Worm (Caenorhabditis elegans): ENCODE data around the gene clec-3.
A peak's percentile ranks its signal among the peaks of the same experiment; 100 is the strongest.

ce11 chrII:2987854-2988350 lies 31.8 kb downstream of the clec-3 start, which contains the start of gene lido-7:
- TF ChIP-seq zip-8 (tag; optimal IDR thresholded peaks at IDR 0.05) (no peak), elt-3 (tag; optimal IDR thresholded peaks at IDR 0.05) (no peak), lin-32 (GFP tag; optimal IDR thresholded peaks at IDR 0.05) (peak; percentile 21), bed-3 (GFP tag; optimal IDR thresholded peaks at IDR 0.05) (no peak), M03D4.4 (tag; optimal IDR thresholded peaks at IDR 0.05) (peak; percentile 3), ceh-43 (GFP tag; optimal IDR thresholded peaks at IDR 0.05) (no peak), blmp-1 (tag; optimal IDR thresholded peaks at IDR 0.05) (no peak), elt-1 (tag; optimal IDR thresholded peaks at IDR 0.05; ENCODE audit: borderline replicate concordance, insufficient read depth) (no peak), flh-1 (GFP tag; optimal IDR thresholded peaks at IDR 0.05) (no peak), nhr-237 (tag; optimal IDR thresholded peaks at IDR 0.05) (no peak)

Data from whole organism, mixed stage, embryonic.